Worm (Caenorhabditis elegans) whole organism, late embryonic: Measurements from ENCODE around the gene ZC8.6.

Experiments
- C08G9.2 ChIP-seq: sonication (generic microtip); optimal IDR thresholded peaks from 2 replicates; lab custom pipeline; 2016; ENCODE audit warnings: mild to moderate bottlenecking, missing genetic modification characterization, moderate library complexity, missing compliant biosample characterization
- C38D4.7 ChIP-seq: fragments of 200-800 bp; sonication (Bioruptor generic); optimal IDR thresholded peaks from 2 replicates; lab custom pipeline; 2018; ENCODE audit warnings: mild to moderate bottlenecking, missing genetic modification characterization, moderate library complexity, missing compliant biosample characterization
- F13H6.1 ChIP-seq: sonication (generic microtip); optimal IDR thresholded peaks from 2 replicates; lab custom pipeline; 2016; ENCODE audit warnings: missing genetic modification characterization, missing compliant biosample characterization
- K09A11.1 ChIP-seq: sonication (generic microtip); optimal IDR thresholded peaks from 2 replicates; lab custom pipeline; 2017; ENCODE audit warnings: antibody characterized with exemption, mild to moderate bottlenecking, missing genetic modification characterization, missing compliant biosample characterization; ENCODE audit not compliant: insufficient read depth
- T23F11.4 ChIP-seq: fragments of 200-800 bp; sonication (Bioruptor generic); optimal IDR thresholded peaks from 2 replicates; lab custom pipeline; 2018; ENCODE audit warnings: mild to moderate bottlenecking, missing genetic modification characterization, missing compliant biosample characterization
- Y22D7AL.16 ChIP-seq: sonication (generic microtip); optimal IDR thresholded peaks from 2 replicates; lab custom pipeline; 2016; ENCODE audit warnings: missing genetic modification characterization, missing compliant biosample characterization
- ama-1 ChIP-seq: fragments of 150-350 bp; optimal IDR thresholded peaks from 2 replicates; lab custom pipeline; 2014
- ceh-14 ChIP-seq: sonication (generic microtip); optimal IDR thresholded peaks from 2 replicates; lab custom pipeline; 2016; ENCODE audit warnings: missing genotype, missing genetic modification characterization, missing compliant biosample characterization
- ceh-18 ChIP-seq: sonication (generic microtip); optimal IDR thresholded peaks from 2 replicates; lab custom pipeline; 2016; ENCODE audit warnings: missing genetic modification characterization, missing compliant biosample characterization
- ceh-31 ChIP-seq: sonication (generic microtip); optimal IDR thresholded peaks from 2 replicates; lab custom pipeline; 2016; ENCODE audit warnings: missing genetic modification characterization, missing compliant biosample characterization
- ceh-34 ChIP-seq: sonication (generic microtip); optimal IDR thresholded peaks from 2 replicates; lab custom pipeline; 2016; ENCODE audit warnings: mild to moderate bottlenecking, missing genetic modification characterization, missing compliant biosample characterization
- ceh-48 ChIP-seq: sonication (generic microtip); optimal IDR thresholded peaks from 2 replicates; lab custom pipeline; 2016; ENCODE audit warnings: missing genetic modification characterization, inconsistent platforms, missing compliant biosample characterization
- ceh-9 ChIP-seq: sonication (generic microtip); optimal IDR thresholded peaks from 2 replicates; lab custom pipeline; 2016; ENCODE audit warnings: mild to moderate bottlenecking, missing genetic modification characterization, inconsistent platforms, missing compliant biosample characterization
- che-1 ChIP-seq: sonication (generic microtip); optimal IDR thresholded peaks from 2 replicates; lab custom pipeline; 2016; ENCODE audit warnings: mild to moderate bottlenecking, missing genetic modification characterization, missing compliant biosample characterization
- dve-1 ChIP-seq: sonication (generic microtip); optimal IDR thresholded peaks from 2 replicates; lab custom pipeline; 2017; ENCODE audit warnings: antibody characterized with exemption, mild to moderate bottlenecking, missing genetic modification characterization, missing compliant biosample characterization
- elt-2 ChIP-seq: sonication (generic microtip); optimal IDR thresholded peaks from 2 replicates; lab custom pipeline; 2016; ENCODE audit warnings: missing genetic modification reagents, missing genetic modification characterization, missing compliant biosample characterization
- elt-4 ChIP-seq: sonication (generic microtip); optimal IDR thresholded peaks from 2 replicates; lab custom pipeline; 2016; ENCODE audit warnings: missing genetic modification characterization, missing compliant biosample characterization
- ets-4 ChIP-seq: sonication (generic microtip); optimal IDR thresholded peaks from 2 replicates; lab custom pipeline; 2016; ENCODE audit warnings: missing genetic modification characterization, missing compliant biosample characterization
- fax-1 ChIP-seq: sonication (generic microtip); optimal IDR thresholded peaks from 2 replicates; lab custom pipeline; 2016; ENCODE audit warnings: missing genotype, missing genetic modification characterization, missing compliant biosample characterization
- fkh-6 ChIP-seq: sonication (generic microtip); optimal IDR thresholded peaks from 2 replicates; lab custom pipeline; 2016; ENCODE audit warnings: missing genetic modification characterization, missing compliant biosample characterization
- hlh-13 ChIP-seq: fragments of 200-800 bp; sonication (Bioruptor generic); optimal IDR thresholded peaks from 2 replicates; lab custom pipeline; 2018; ENCODE audit warnings: mild to moderate bottlenecking, missing genetic modification characterization, missing compliant biosample characterization
- hlh-15 ChIP-seq: sonication (generic microtip); optimal IDR thresholded peaks from 2 replicates; lab custom pipeline; 2016; ENCODE audit warnings: missing genetic modification characterization, missing compliant biosample characterization
- hlh-30 ChIP-seq: sonication (generic microtip); optimal IDR thresholded peaks from 2 replicates; lab custom pipeline; 2017; ENCODE audit warnings: antibody characterized with exemption, missing genetic modification characterization, missing compliant biosample characterization; ENCODE audit not compliant: insufficient read depth
- hlh-6 ChIP-seq: sonication (generic microtip); optimal IDR thresholded peaks from 2 replicates; lab custom pipeline; 2016; ENCODE audit warnings: missing genotype, missing genetic modification characterization, missing compliant biosample characterization
- hlh-8 ChIP-seq: sonication (generic microtip); optimal IDR thresholded peaks from 2 replicates; lab custom pipeline; 2016; ENCODE audit warnings: missing genotype, missing genetic modification characterization, missing compliant biosample characterization
- lim-6 ChIP-seq: sonication (generic microtip); optimal IDR thresholded peaks from 2 replicates; lab custom pipeline; 2016; ENCODE audit warnings: missing genetic modification characterization, missing compliant biosample characterization
- madf-2 ChIP-seq: sonication (generic microtip); optimal IDR thresholded peaks from 2 replicates; lab custom pipeline; 2017; ENCODE audit warnings: missing genetic modification characterization, missing compliant biosample characterization
- nfya-1 ChIP-seq: sonication (generic microtip); optimal IDR thresholded peaks from 2 replicates; lab custom pipeline; 2017; ENCODE audit warnings: missing genetic modification characterization, mild to moderate bottlenecking, missing compliant biosample characterization, antibody characterized with exemption, moderate library complexity
- nhr-11 ChIP-seq: fragments of 150-350 bp; optimal IDR thresholded peaks from 2 replicates; lab custom pipeline; 2014; ENCODE audit warnings: missing biosample characterization, missing genetic modification characterization
- nhr-232 ChIP-seq: sonication (generic microtip); optimal IDR thresholded peaks from 2 replicates; lab custom pipeline; 2016; ENCODE audit warnings: missing genetic modification characterization, missing compliant biosample characterization
- npax-4 ChIP-seq: sonication (generic microtip); optimal IDR thresholded peaks from 2 replicates; lab custom pipeline; 2016; ENCODE audit warnings: missing genetic modification characterization, missing compliant biosample characterization
- pag-3 ChIP-seq: sonication (generic microtip); optimal IDR thresholded peaks from 2 replicates; lab custom pipeline; 2016; ENCODE audit warnings: missing compliant biosample characterization, missing genetic modification characterization, borderline replicate concordance
- pat-9 ChIP-seq: fragments of 200-800 bp; sonication (Bioruptor generic); optimal IDR thresholded peaks from 2 replicates; lab custom pipeline; 2018; ENCODE audit warnings: mild to moderate bottlenecking, missing genetic modification characterization, moderate library complexity, missing compliant biosample characterization
- pax-1 ChIP-seq: fragments of 150-350 bp; optimal IDR thresholded peaks from 2 replicates; lab custom pipeline; 2014; ENCODE audit warnings: missing biosample characterization, missing genetic modification characterization
- pha-2 ChIP-seq: sonication (generic microtip); optimal IDR thresholded peaks from 2 replicates; lab custom pipeline; 2017; ENCODE audit warnings: mild to moderate bottlenecking, missing genetic modification characterization, missing compliant biosample characterization
- pros-1 ChIP-seq: fragments of 150-350 bp; optimal IDR thresholded peaks from 2 replicates; lab custom pipeline; 2014; ENCODE audit warnings: missing biosample characterization, missing genetic modification reagents, missing genetic modification characterization
- ref-2 ChIP-seq: sonication (generic microtip); optimal IDR thresholded peaks from 2 replicates; lab custom pipeline; 2016; ENCODE audit warnings: missing genetic modification characterization, missing compliant biosample characterization
- sdc-2 ChIP-seq: sonication (generic microtip); optimal IDR thresholded peaks from 2 replicates; lab custom pipeline; 2016; ENCODE audit warnings: missing genotype, missing genetic modification characterization, missing compliant biosample characterization
- sox-2 ChIP-seq: fragments of 200-800 bp; sonication (Bioruptor generic); IDR thresholded peaks from 2 replicates; pipeline ENCODE4 v1.3.6; 2022; ENCODE audit warnings: missing genetic modification reagents, missing genetic modification characterization, missing compliant biosample characterization
- syd-9 ChIP-seq: sonication (generic microtip); optimal IDR thresholded peaks from 2 replicates; lab custom pipeline; 2016; ENCODE audit warnings: mild to moderate bottlenecking, missing genetic modification characterization, moderate library complexity, missing compliant biosample characterization
- tbx-2 ChIP-seq: sonication (generic microtip); optimal IDR thresholded peaks from 2 replicates; lab custom pipeline; 2016; ENCODE audit warnings: missing genetic modification characterization, missing compliant biosample characterization
- unc-3 ChIP-seq, 2 experiments: fragments of 200-800 bp in 1 of 2; sonication (Bioruptor generic) in 1 of 2; sonication (generic microtip) in 1 of 2; conservative IDR thresholded peaks in 1 of 2; optimal IDR thresholded peaks in 1 of 2; 2 replicates each; pipeline versions ENCODE4 v1.3.6 to Lab custom; 2016 to 2022; ENCODE audit warnings: missing compliant biosample characterization in 2 of 2, missing genetic modification characterization in 2 of 2, missing genetic modification reagents in 1 of 2
- unc-42 ChIP-seq: sonication (generic microtip); optimal IDR thresholded peaks from 2 replicates; lab custom pipeline; 2016; ENCODE audit warnings: missing genotype, missing genetic modification characterization, missing compliant biosample characterization
- unc-55 ChIP-seq: sonication (generic microtip); optimal IDR thresholded peaks from 2 replicates; lab custom pipeline; 2017; ENCODE audit warnings: missing biosample characterization, missing genetic modification reagents, missing genetic modification characterization

The ZC8.6 gene

DNA sequence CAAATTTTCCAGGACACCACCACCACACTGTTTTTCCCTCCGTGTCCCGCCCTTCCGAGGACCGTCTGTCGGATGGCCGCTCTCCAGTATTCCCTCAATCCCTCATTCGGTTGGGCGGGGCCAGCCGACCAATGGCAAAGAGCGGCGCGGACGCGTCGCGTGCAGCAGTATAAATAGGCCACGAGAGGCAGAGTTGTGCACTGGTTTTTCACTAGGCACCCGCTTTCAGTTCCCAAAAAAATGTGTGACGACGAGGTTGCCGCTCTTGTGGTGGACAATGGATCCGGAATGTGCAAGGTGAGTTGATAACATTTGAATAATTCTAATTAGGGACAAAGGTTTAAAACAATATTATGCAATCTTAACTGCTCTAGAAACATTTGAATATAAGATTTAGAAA, 37.0 kb downstream of the ZC8.6 start, which contains the start of gene act-4 (continued):
- TF ChIP-seq C08G9.2 (tag; lab: Kevin White, UChicago) (peak; percentile 49), npax-4 (tag; lab: Kevin White, UChicago) (no peak), hlh-6 (tag; lab: Kevin White, UChicago) (no peak), unc-55 (GFP tag; lab: Kevin White, UChicago) (no peak), lim-6 (tag; lab: Kevin White, UChicago) (no peak), hlh-15 (no peak), ceh-34 (tag; lab: Kevin White, UChicago) (peak; percentile 56), T23F11.4 (no peak), hlh-8 (tag; lab: Kevin White, UChicago) (peak; percentile 3), pros-1 (tag; lab: Kevin White, UChicago) (no peak), elt-2 (tag; lab: Kevin White, UChicago) (no peak), hlh-30 (tag; lab: Kevin White, UChicago) (peak; percentile 43), pag-3 (tag; lab: Kevin White, UChicago) (no peak), sdc-2 (tag; lab: Kevin White, UChicago) (peak; percentile 42), fkh-6 (tag; lab: Kevin White, UChicago) (no peak), fax-1 (tag; lab: Kevin White, UChicago) (no peak), ceh-9 (no peak), ceh-14 (tag; lab: Kevin White, UChicago) (peak; percentile 11), elt-4 (tag; lab: Kevin White, UChicago) (peak; percentile 13), syd-9 (tag; lab: Kevin White, UChicago) (peak; percentile 28), ama-1 (peak; percentile 18), nhr-232 (tag; lab: Kevin White, UChicago) (no peak), hlh-13 (GFP tag; lab: Kevin White, UChicago) (no peak), nfya-1 (peak; percentile 100), C38D4.7 (no peak), tbx-2 (tag; lab: Kevin White, UChicago) (peak; percentile 45), unc-42 (tag; lab: Kevin White, UChicago) (peak; percentile 13), pha-2 (tag; lab: Kevin White, UChicago) (no peak), ceh-31 (tag; lab: Kevin White, UChicago) (peak; percentile 46), che-1 (tag; lab: Kevin White, UChicago) (no peak)

DNA sequence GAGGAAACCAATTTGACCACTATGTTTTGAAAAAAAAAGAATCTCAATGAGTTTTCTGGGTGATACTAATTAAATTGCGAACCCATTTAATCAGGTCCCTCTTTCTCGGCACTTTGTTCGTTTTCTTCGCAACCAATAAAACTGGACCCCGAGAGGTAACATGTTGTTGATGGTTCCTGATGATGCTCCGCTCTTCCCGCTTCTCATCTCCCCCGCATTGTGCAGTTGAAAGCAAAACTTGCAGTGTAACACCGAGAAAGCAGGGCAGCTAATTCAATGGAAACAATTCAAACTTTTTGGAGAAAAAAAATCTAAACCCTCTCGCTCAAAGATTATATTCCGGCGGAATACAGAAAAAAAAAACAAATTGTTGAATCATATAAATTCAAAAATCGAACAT, 38.0 kb downstream of the ZC8.6 start:
- TF ChIP-seq sox-2 (GFP tag; lab: Robert Waterston, UW) (no peak), nfya-1 (peak; percentile 7)

DNA sequence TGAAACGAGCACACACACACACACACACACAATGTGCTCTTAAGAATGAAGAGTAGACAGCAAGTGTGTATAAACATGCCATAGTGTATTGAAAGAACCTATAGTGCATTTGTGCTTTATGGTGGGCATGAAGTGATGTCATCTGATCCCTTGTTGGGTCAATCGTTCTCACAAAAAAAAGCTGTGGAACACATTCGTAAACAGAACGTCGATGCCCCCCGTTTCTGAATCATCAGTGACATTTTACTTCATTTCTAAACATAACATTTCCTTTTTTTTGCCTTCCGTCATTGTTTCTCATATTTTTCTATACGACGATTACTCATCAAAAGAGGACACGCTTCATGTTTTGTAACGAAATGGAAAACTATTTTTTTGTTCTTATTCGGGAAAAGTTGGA, 38.4 kb downstream of the ZC8.6 start:
- no peak for TF ChIP-seq npax-4 (tag; lab: Kevin White, UChicago)
- no peak for TF ChIP-seq tbx-2 (tag; lab: Kevin White, UChicago)
- no peak for TF ChIP-seq pax-1
- TF ChIP-seq hlh-6 (tag; lab: Kevin White, UChicago), result no peak
- no peak for TF ChIP-seq ceh-48 (tag; lab: Kevin White, UChicago)
- TF ChIP-seq hlh-30 (tag; lab: Kevin White, UChicago), result no peak
- no peak for TF ChIP-seq ref-2 (tag; lab: Kevin White, UChicago)
- no peak for TF ChIP-seq madf-2 (tag; lab: Kevin White, UChicago)
- TF ChIP-seq nfya-1, result no peak
- TF ChIP-seq unc-3 (GFP tag; conservative IDR thresholded peaks at IDR 0.05; lab: Robert Waterston, UW), result no peak
- no peak for TF ChIP-seq unc-3 (tag; optimal IDR thresholded peaks at IDR 0.05; lab: Kevin White, UChicago)
- TF ChIP-seq hlh-8 (tag; lab: Kevin White, UChicago), result no peak
- TF ChIP-seq, all 69 proteins: peak for 0

- TF ChIP-seq nhr-11 (tag; lab: Kevin White, UChicago) (peak; percentile 24), Y22D7AL.16 (tag; lab: Kevin White, UChicago) (no peak), unc-3 (GFP tag; conservative IDR thresholded peaks at IDR 0.05; lab: Robert Waterston, UW) (no peak), unc-3 (tag; optimal IDR thresholded peaks at IDR 0.05; lab: Kevin White, UChicago) (no peak), pat-9 (tag; lab: Kevin White, UChicago) (peak; percentile 59), ceh-18 (peak; percentile 93), pax-1 (no peak), che-1 (tag; lab: Kevin White, UChicago) (no peak), nhr-232 (tag; lab: Kevin White, UChicago) (no peak), sdc-2 (tag; lab: Kevin White, UChicago) (peak; percentile 1), hlh-30 (tag; lab: Kevin White, UChicago) (no peak), ets-4 (no peak), unc-42 (tag; lab: Kevin White, UChicago) (no peak), dve-1 (tag; lab: Kevin White, UChicago) (no peak), C08G9.2 (tag; lab: Kevin White, UChicago) (peak; percentile 26), nfya-1 (peak; percentile 30), elt-4 (tag; lab: Kevin White, UChicago) (no peak), K09A11.1 (no peak), sox-2 (GFP tag; lab: Robert Waterston, UW) (no peak), ceh-31 (tag; lab: Kevin White, UChicago) (peak; percentile 13), ref-2 (tag; lab: Kevin White, UChicago) (no peak), F13H6.1 (peak; percentile 51)
Observed at ce11 chrX:4957259-4957658, 40.1 kb downstream of the ZC8.6 start, which contains the start of gene M03F4.4. Gene M03F4.4, minus strand, starts transcription at chrX:4957418.
